Fruit fly (Drosophila melanogaster) whole organism: Measurements from ENCODE around the gene Ccp84Ad.

Source experiments
- CG8478 ChIP-seq: fragments of >200 bp; optimal IDR thresholded peaks from 2 replicates; lab custom pipeline; 2018; ENCODE audit warnings: inconsistent platforms
- Dll ChIP-seq: fragments of >200 bp; optimal IDR thresholded peaks from 2 replicates; lab custom pipeline; 2017
- EcR ChIP-seq, 2 experiments: fragments of >200 bp; optimal IDR thresholded peaks; 2 replicates each; lab custom pipeline; 2017; ENCODE audit warnings: missing biosample characterization in 2 of 2, missing genetic modification characterization in 2 of 2, missing genetic modification reagents in 2 of 2
- pan ChIP-seq: fragments of >200 bp; optimal IDR thresholded peaks from 2 replicates; lab custom pipeline; 2017
- psq ChIP-seq: fragments of >200 bp; optimal IDR thresholded peaks from 2 replicates; lab custom pipeline; 2017
- usp ChIP-seq: fragments of >200 bp; optimal IDR thresholded peaks from 2 replicates; lab custom pipeline; 2017; ENCODE audit warnings: missing biosample characterization, missing genetic modification characterization, mixed read lengths

DNA sequence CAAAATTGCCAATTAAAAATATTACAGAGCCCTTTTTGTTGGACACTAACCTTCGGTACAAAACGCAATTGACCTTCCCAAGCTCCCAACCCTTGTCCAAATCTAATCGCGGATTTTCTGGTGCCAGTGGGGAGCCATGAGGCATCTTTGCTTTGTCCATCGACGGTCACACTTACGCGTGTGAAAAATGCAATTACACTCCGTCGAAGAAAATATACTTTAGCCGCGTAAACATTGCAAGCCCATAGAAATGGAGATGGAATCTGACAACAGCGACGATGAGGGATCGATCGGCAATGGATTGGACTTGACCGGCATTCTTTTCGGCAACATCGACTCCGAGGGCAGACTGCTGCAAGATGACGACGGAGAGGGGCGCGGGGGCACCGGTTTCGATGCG, 45.8 kb upstream of the Ccp84Ad start, which contains the start of gene Taf1:
- TF ChIP-seq EcR (GFP tag; optimal IDR thresholded peaks at IDR 0.05; lab: Kevin White, UChicago) (no peak), pan (lab: Kevin White, UChicago) (no peak), psq (no peak), CG8478 (lab: Kevin White, UChicago) (no peak), Dll (lab: Kevin White, UChicago) (no peak), usp (GFP tag; lab: Kevin White, UChicago) (no peak)
